In genomic region chrIV:1691651-1692050, ce11 we compare ENCODE assay signal across 5 worm cellular contexts.
A peak's percentile ranks its signal among the peaks of the same experiment; 100 is the strongest.
TF ChIP-seq lines count a peak whose summit lies in the region.

No protein-coding gene starts in this region.

TF ChIP-seq in whole organism, L1 larva, 84 proteins besides CTCF, POLR2A, EP300 and RAD21:
- TF ChIP-seq fkh-10 (GFP tag; optimal IDR thresholded peaks at IDR 0.05; lab: Kevin White, UChicago) (peak; percentile 56), ceh-63 (GFP tag; optimal IDR thresholded peaks at IDR 0.05; lab: Kevin White, UChicago) (peak; percentile 15), fkh-8 (tag; optimal IDR thresholded peaks at IDR 0.05; lab: Kevin White, UChicago) (no peak), hlh-17 (GFP tag; optimal IDR thresholded peaks at IDR 0.05; lab: Kevin White, UChicago; ENCODE audit: borderline replicate concordance) (no peak)

TF ChIP-seq in whole organism, L3 larva, 47 proteins besides CTCF, POLR2A, EP300 and RAD21:
- TF ChIP-seq egl-27 (tag; optimal IDR thresholded peaks at IDR 0.05; lab: Kevin White, UChicago) (no peak), fkh-10 (GFP tag; optimal IDR thresholded peaks at IDR 0.05; lab: Kevin White, UChicago) (peak; percentile 30), mdl-1 (tag; optimal IDR thresholded peaks at IDR 0.05; lab: Kevin White, UChicago) (no peak)
TF ChIP-seq in whole organism, L3 larva: peak in this region for 1.

TF ChIP-seq in whole organism, L4 larva, 104 proteins besides CTCF, POLR2A, EP300 and RAD21:
- TF ChIP-seq nhr-25 (tag; optimal IDR thresholded peaks at IDR 0.05; lab: Kevin White, UChicago; ENCODE audit: borderline replicate concordance, insufficient read depth), result no peak
- peak; percentile 36 for TF ChIP-seq fkh-10 (GFP tag; optimal IDR thresholded peaks at IDR 0.05; lab: Kevin White, UChicago)
- TF ChIP-seq mxl-2 (GFP tag; conservative IDR thresholded peaks at IDR 0.05; lab: Robert Waterston, UW), result no peak
- no peak for TF ChIP-seq daf-19 (GFP tag; conservative IDR thresholded peaks at IDR 0.05; lab: Robert Waterston, UW)

TF ChIP-seq in whole organism, late embryonic, 69 proteins besides CTCF, POLR2A, EP300 and RAD21:
- TF ChIP-seq F13H6.1 (tag; optimal IDR thresholded peaks at IDR 0.05; lab: Kevin White, UChicago), result no peak
- no peak for TF ChIP-seq che-1 (tag; optimal IDR thresholded peaks at IDR 0.05; lab: Kevin White, UChicago)
- TF ChIP-seq unc-42 (tag; optimal IDR thresholded peaks at IDR 0.05; lab: Kevin White, UChicago), result peak; percentile 80
- TF ChIP-seq ama-1 (optimal IDR thresholded peaks at IDR 0.05; lab: Kevin White, UChicago), result no peak

TF ChIP-seq in whole organism, mixed stage, embryonic, 35 proteins besides CTCF, POLR2A, EP300 and RAD21:
- no peak for TF ChIP-seq drap-1 (GFP tag; optimal IDR thresholded peaks at IDR 0.05; lab: Kevin White, UChicago)
- peak; percentile 63 for TF ChIP-seq ces-1 (GFP tag; optimal IDR thresholded peaks at IDR 0.05; lab: Kevin White, UChicago)
- no peak for TF ChIP-seq nhr-76 (tag; optimal IDR thresholded peaks at IDR 0.05; lab: Kevin White, UChicago)

Comparison
In these comparisons a context has a peak if more than half of its experiments do, and no peak if none do; other contexts are left out.
1. Of the 29 proteins assayed by ChIP-seq in both whole organism, L4 larva and whole organism, L1 larva: peak only in whole organism, L4 larva: none; only in whole organism, L1 larva: none; in both: fkh-10; in neither: 28.